Worm (Caenorhabditis elegans) whole organism, L4 larva: ENCODE data around the gene Y52D5A.2.

Source experiments
- aly-2 ChIP-seq: sonication (generic microtip); optimal IDR thresholded peaks from 2 replicates; lab custom pipeline; 2018; ENCODE audit warnings: missing biosample characterization, missing genetic modification characterization
- ama-1 ChIP-seq: fragments of 150-350 bp; optimal IDR thresholded peaks from 2 replicates; lab custom pipeline; 2014; ENCODE audit warnings: inconsistent platforms, mixed read lengths
- ceh-82 ChIP-seq: sonication (generic microtip); optimal IDR thresholded peaks from 2 replicates; lab custom pipeline; 2017; ENCODE audit warnings: missing biosample characterization, missing genetic modification characterization
- daf-8 ChIP-seq: fragments of 200-800 bp; sonication (Bioruptor generic); IDR thresholded peaks from 2 replicates; pipeline ENCODE4 v1.3.6; 2022; ENCODE audit warnings: missing genetic modification characterization, missing compliant biosample characterization
- jun-1 ChIP-seq: fragments of 150-350 bp; optimal IDR thresholded peaks from 2 replicates; lab custom pipeline; 2014; ENCODE audit warnings: missing biosample characterization, missing genetic modification reagents, missing genetic modification characterization
- lin-15B ChIP-seq: fragments of 150-350 bp; sonication (generic microtip); optimal IDR thresholded peaks from 3 replicates; lab custom pipeline; 2014; ENCODE audit warnings: missing biosample characterization, missing genetic modification characterization
- lsy-2 ChIP-seq, 2 experiments: fragments of 150-350 bp in 1 of 2; sonication (generic microtip) in 1 of 2; optimal IDR thresholded peaks; 2 replicates each; lab custom pipeline; 2014 to 2017; ENCODE audit warnings: missing biosample characterization in 2 of 2, missing genetic modification characterization in 2 of 2
- mdl-1 ChIP-seq, 2 experiments: fragments of 150-350 bp in 1 of 2; sonication (generic microtip) in 1 of 2; optimal IDR thresholded peaks; 2 replicates each; lab custom pipeline; 2014 to 2017; ENCODE audit warnings: missing biosample characterization in 2 of 2, missing genetic modification characterization in 2 of 2
- nhr-25 ChIP-seq: sonication (generic microtip); optimal IDR thresholded peaks from 2 replicates; lab custom pipeline; 2017; ENCODE audit warnings: missing genetic modification characterization, mild to moderate bottlenecking, missing compliant biosample characterization, antibody characterized with exemption, moderate library complexity, borderline replicate concordance; ENCODE audit not compliant: insufficient read depth
- nhr-41 ChIP-seq: fragments of 200-800 bp; sonication (Bioruptor generic); IDR thresholded peaks from 2 replicates; pipeline ENCODE4 v1.3.6; 2022; ENCODE audit warnings: missing genetic modification reagents, missing genetic modification characterization, missing compliant biosample characterization
- skn-1 ChIP-seq: fragments of 150-350 bp; optimal IDR thresholded peaks from 2 replicates; lab custom pipeline; 2014; ENCODE audit warnings: missing biosample characterization, missing genetic modification characterization

ce11 chrIV:5492196-5492595 lies 27.9 kb upstream of the Y52D5A.2 start:
- no peak for TF ChIP-seq lsy-2 (tag; optimal IDR thresholded peaks at IDR 0.05; lab: Kevin White, UChicago)
- TF ChIP-seq mdl-1 (tag; optimal IDR thresholded peaks at IDR 0.05; lab: Kevin White, UChicago) = no peak
- TF ChIP-seq skn-1 = no peak
- no peak for TF ChIP-seq jun-1 (tag; lab: Kevin White, UChicago)
- TF ChIP-seq daf-8 (GFP tag; lab: Robert Waterston, UW) = no peak
- no peak for TF ChIP-seq ceh-82 (tag; lab: Kevin White, UChicago)
- no peak for TF ChIP-seq aly-2 (tag; lab: Kevin White, UChicago)
- TF ChIP-seq lin-15B (tag; lab: Kevin White, UChicago) = no peak
- no peak for TF ChIP-seq nhr-41 (GFP tag; lab: Robert Waterston, UW)
- TF ChIP-seq ama-1 (lab: Kevin White, UChicago) = no peak
- no peak for TF ChIP-seq nhr-25 (tag; lab: Kevin White, UChicago)
